Fruit fly (Drosophila melanogaster): Measurements from ENCODE around the gene His2Av.

Gene His2Av

dm6 chr3R:26886283-26886689 is 19.6 kb downstream of the His2Av start (continued):
- no peak for TF ChIP-seq CG7271 (tag; optimal IDR thresholded peaks at IDR 0.05)
- no peak for TF ChIP-seq Antp (GFP tag; optimal IDR thresholded peaks at IDR 0.05)
- TF ChIP-seq CG8765 (GFP tag; IDR thresholded peaks at IDR 0.05): peak; percentile 74
- TF ChIP-seq CG2712 (tag; optimal IDR thresholded peaks at IDR 0.05): peak; percentile 88
- TF ChIP-seq CG43689 (GFP tag; IDR thresholded peaks at IDR 0.05): no peak
- peak in 1 of 3 experiments; percentile 85 for TF ChIP-seq lola (GFP tag; optimal IDR thresholded peaks at IDR 0.05)
- peak; percentile 41 for TF ChIP-seq CG3065 (GFP tag; optimal IDR thresholded peaks at IDR 0.05)
- no peak for TF ChIP-seq her (GFP tag; optimal IDR thresholded peaks at IDR 0.05)
- no peak for TF ChIP-seq CG10321 (GFP tag; IDR thresholded peaks at IDR 0.05)
- no peak for TF ChIP-seq zen2 (GFP tag; IDR thresholded peaks at IDR 0.05; ENCODE audit: partially characterized antibody)
- TF ChIP-seq Gsc (GFP tag; IDR thresholded peaks at IDR 0.05): no peak
- no peak; the same call in 1 of the 2 replicates for TF ChIP-seq al (GFP tag; IDR thresholded peaks at IDR 0.05)
- peak; percentile 80 for TF ChIP-seq CG9727 (GFP tag; optimal IDR thresholded peaks at IDR 0.05)
- no peak for TF ChIP-seq Pdp1 (GFP tag; optimal IDR thresholded peaks at IDR 0.05)
- TF ChIP-seq Doc3 (GFP tag; IDR thresholded peaks at IDR 0.05; ENCODE audit: partially characterized antibody): no peak
- no peak for TF ChIP-seq Opbp (GFP tag; IDR thresholded peaks at IDR 0.05; ENCODE audit: partially characterized antibody)
- no peak for TF ChIP-seq CG6272 (GFP tag; IDR thresholded peaks at IDR 0.05)
- TF ChIP-seq lilli (GFP tag; optimal IDR thresholded peaks at IDR 0.05): peak; percentile 32
- TF ChIP-seq CG11093 (GFP tag; IDR thresholded peaks at IDR 0.05): no peak; the same call in 1 of the 3 replicates
- TF ChIP-seq CG5180 (GFP tag; optimal IDR thresholded peaks at IDR 0.05): peak; percentile 49
- peak; percentile 41 for TF ChIP-seq odd (GFP tag; optimal IDR thresholded peaks at IDR 0.05)
- peak; percentile 67 for TF ChIP-seq HHEX (GFP tag; optimal IDR thresholded peaks at IDR 0.05)
- no peak for TF ChIP-seq pb (GFP tag; optimal IDR thresholded peaks at IDR 0.05)
- peak; percentile 53 for TF ChIP-seq tgo (GFP tag; IDR thresholded peaks at IDR 0.05)
- TF ChIP-seq gce (GFP tag; IDR thresholded peaks at IDR 0.05): no peak
- peak; percentile 23 for TF ChIP-seq CG6854 (GFP tag; optimal IDR thresholded peaks at IDR 0.05)
- TF ChIP-seq Fer2 (tag; optimal IDR thresholded peaks at IDR 0.05): peak; percentile 5
- TF ChIP-seq Bteb2 (GFP tag; optimal IDR thresholded peaks at IDR 0.05): no peak
- TF ChIP-seq sug (tag; optimal IDR thresholded peaks at IDR 0.05): peak; percentile 65
- TF ChIP-seq CG11247 (GFP tag; IDR thresholded peaks at IDR 0.05): no peak
- TF ChIP-seq D (optimal IDR thresholded peaks at IDR 0.05): no peak
- peak; percentile 82 for TF ChIP-seq D (GFP tag; optimal IDR thresholded peaks at IDR 0.05)
- no peak for TF ChIP-seq CG16779 (GFP tag; IDR thresholded peaks at IDR 0.05)
- peak; percentile 55 for TF ChIP-seq CG4328 (GFP tag; optimal IDR thresholded peaks at IDR 0.05)
- TF ChIP-seq B-H2 (GFP tag; optimal IDR thresholded peaks at IDR 0.05): no peak
- peak; percentile 51 for TF ChIP-seq YL-1 (GFP tag; optimal IDR thresholded peaks at IDR 0.05)
- TF ChIP-seq Dip3 (GFP tag; optimal IDR thresholded peaks at IDR 0.05): no peak
- peak; percentile 52 for TF ChIP-seq caup (GFP tag; optimal IDR thresholded peaks at IDR 0.05; ENCODE audit: severe bottlenecking)
- peak; percentile 35; the same call in 1 of the 3 replicates for TF ChIP-seq CG34422 (GFP tag; IDR thresholded peaks at IDR 0.05)
- peak; percentile 68 for TF ChIP-seq CG17328 (GFP tag; IDR thresholded peaks at IDR 0.05)
- TF ChIP-seq NC2α (GFP tag; optimal IDR thresholded peaks at IDR 0.05): no peak
- TF ChIP-seq ash1 (GFP tag; optimal IDR thresholded peaks at IDR 0.05): no peak
- no peak for TF ChIP-seq CG3847 (GFP tag; IDR thresholded peaks at IDR 0.05)
- peak; percentile 60 for TF ChIP-seq CG7745 (tag; optimal IDR thresholded peaks at IDR 0.05)
- TF ChIP-seq wor (GFP tag; IDR thresholded peaks at IDR 0.05): peak; percentile 56
- TF ChIP-seq klu (GFP tag; IDR thresholded peaks at IDR 0.05): no peak
- TF ChIP-seq Xbp1 (GFP tag; optimal IDR thresholded peaks at IDR 0.05): peak; percentile 59
- no peak for TF ChIP-seq CG4360 (GFP tag; IDR thresholded peaks at IDR 0.05)
- no peak for TF ChIP-seq sens-2 (GFP tag; IDR thresholded peaks at IDR 0.05)
- no peak for TF ChIP-seq lov (optimal IDR thresholded peaks at IDR 0.05)
- TF ChIP-seq lov (GFP tag; IDR thresholded peaks at IDR 0.05): 0 out of 3 replicates have a peak, but pooled peaks have one; percentile 62
- TF ChIP-seq insv (GFP tag; optimal IDR thresholded peaks at IDR 0.05): no peak
